Worm (Caenorhabditis elegans) whole organism, young adult: ENCODE results near the gene mboa-7.

ENCODE experiments used
- B0019.2 ChIP-seq: fragments of 200-800 bp; sonication (Bioruptor generic); conservative IDR thresholded peaks from 2 replicates; pipeline ENCODE4 v1.3.6; 2022; ENCODE audit warnings: missing genetic modification reagents, missing genetic modification characterization, missing compliant biosample characterization
- B0261.1 ChIP-seq: sonication (generic microtip); optimal IDR thresholded peaks from 2 replicates; lab custom pipeline; 2016; ENCODE audit warnings: mild to moderate bottlenecking, missing genetic modification characterization, moderate library complexity, missing compliant biosample characterization
- F10E7.11 ChIP-seq: sonication (generic microtip); optimal IDR thresholded peaks from 2 replicates; lab custom pipeline; 2017; ENCODE audit warnings: mild to moderate bottlenecking, missing genetic modification characterization, moderate library complexity, missing compliant biosample characterization
- F33H1.4 ChIP-seq: fragments of 200-800 bp; sonication (Bioruptor generic); IDR thresholded peaks from 2 replicates; pipeline ENCODE4 v1.3.6; 2022; ENCODE audit warnings: missing genetic modification reagents, missing genetic modification characterization, missing compliant biosample characterization
- F57A8.1 ChIP-seq: fragments of 200-800 bp; sonication (Bioruptor generic); optimal IDR thresholded peaks from 2 replicates; lab custom pipeline; 2018; ENCODE audit warnings: mild to moderate bottlenecking, missing genetic modification characterization, moderate library complexity, missing compliant biosample characterization
- K11D2.4 ChIP-seq: fragments of 200-800 bp; sonication (Bioruptor generic); IDR thresholded peaks from 2 replicates; pipeline ENCODE4 v1.3.6; 2022; ENCODE audit warnings: missing genetic modification reagents, missing genetic modification characterization, missing compliant biosample characterization
- K12H6.12 ChIP-seq: fragments of 200-800 bp; sonication (Bioruptor generic); optimal IDR thresholded peaks from 2 replicates; lab custom pipeline; 2018; ENCODE audit warnings: mild to moderate bottlenecking, missing genetic modification characterization, missing compliant biosample characterization
- Y53G8AR.9 ChIP-seq: fragments of 200-800 bp; sonication (Bioruptor generic); conservative IDR thresholded peaks from 2 replicates; pipeline ENCODE4 v1.3.6; 2022; ENCODE audit warnings: missing genetic modification reagents, missing genetic modification characterization, missing compliant biosample characterization
- Y56A3A.18 ChIP-seq: fragments of 200-800 bp; sonication (Bioruptor generic); IDR thresholded peaks from 2 replicates; pipeline ENCODE4 v1.3.6; 2022; ENCODE audit warnings: missing genetic modification reagents, missing genetic modification characterization, missing compliant biosample characterization
- akir-1 ChIP-seq: fragments of 200-800 bp; sonication (Bioruptor generic); optimal IDR thresholded peaks from 2 replicates; lab custom pipeline; 2018; ENCODE audit warnings: mild to moderate bottlenecking, missing genetic modification characterization, moderate library complexity, missing compliant biosample characterization
- aptf-3 ChIP-seq: fragments of 200-800 bp; sonication (Bioruptor generic); IDR thresholded peaks from 2 replicates; pipeline ENCODE4 v1.3.6; 2022; ENCODE audit warnings: missing genetic modification characterization, missing compliant biosample characterization
- attf-3 ChIP-seq: fragments of 200-800 bp; sonication (Bioruptor generic); conservative IDR thresholded peaks from 2 replicates; pipeline ENCODE4 v1.3.6; 2022; ENCODE audit warnings: missing genetic modification reagents, missing genetic modification characterization, missing compliant biosample characterization
- attf-5 ChIP-seq: fragments of 200-800 bp; sonication (Bioruptor generic); optimal IDR thresholded peaks from 2 replicates; lab custom pipeline; 2018; ENCODE audit warnings: mild to moderate bottlenecking, missing genetic modification characterization, missing compliant biosample characterization
- attf-6 ChIP-seq: fragments of 200-800 bp; sonication (Bioruptor generic); IDR thresholded peaks from 2 replicates; pipeline ENCODE4 v1.3.6; 2022; ENCODE audit warnings: missing genetic modification reagents, missing genetic modification characterization, missing compliant biosample characterization
- ccch-3 ChIP-seq: fragments of 200-800 bp; sonication (Bioruptor generic); optimal IDR thresholded peaks from 2 replicates; lab custom pipeline; 2018; ENCODE audit warnings: mild to moderate bottlenecking, missing genetic modification characterization, missing compliant biosample characterization
- ceh-91 ChIP-seq: fragments of 200-800 bp; sonication (Bioruptor generic); IDR thresholded peaks from 2 replicates; pipeline ENCODE4 v1.3.6; 2022; ENCODE audit warnings: missing genetic modification reagents, missing genetic modification characterization, missing compliant biosample characterization
- chd-7 ChIP-seq: sonication (generic microtip); optimal IDR thresholded peaks from 2 replicates; lab custom pipeline; 2016; ENCODE audit warnings: mild to moderate bottlenecking, missing genetic modification characterization, moderate library complexity, missing compliant biosample characterization
- die-1 ChIP-seq: sonication (generic microtip); optimal IDR thresholded peaks from 2 replicates; lab custom pipeline; 2016; ENCODE audit warnings: missing genotype, mild to moderate bottlenecking, missing genetic modification characterization, missing compliant biosample characterization
- dox-1 ChIP-seq: fragments of 200-800 bp; sonication (Bioruptor generic); IDR thresholded peaks from 2 replicates; pipeline ENCODE4 v1.3.6; 2022; ENCODE audit warnings: missing genetic modification reagents, missing genetic modification characterization, missing compliant biosample characterization
- egl-18 ChIP-seq: fragments of 200-800 bp; sonication (Bioruptor generic); IDR thresholded peaks from 2 replicates; pipeline ENCODE4 v1.3.6; 2022; ENCODE audit warnings: missing genetic modification reagents, missing genetic modification characterization, missing compliant biosample characterization
- ekl-4 ChIP-seq: fragments of 200-800 bp; sonication (Bioruptor generic); IDR thresholded peaks from 2 replicates; pipeline ENCODE4 v1.3.6; 2022; ENCODE audit warnings: missing genetic modification reagents, missing genetic modification characterization, missing compliant biosample characterization
- gei-17 ChIP-seq: fragments of 200-800 bp; sonication (Bioruptor generic); optimal IDR thresholded peaks from 2 replicates; lab custom pipeline; 2018; ENCODE audit warnings: mild to moderate bottlenecking, missing genetic modification characterization, missing compliant biosample characterization
- hlh-26 ChIP-seq: fragments of 200-800 bp; sonication (Bioruptor generic); conservative IDR thresholded peaks from 2 replicates; pipeline ENCODE4 v1.3.6; 2022; ENCODE audit warnings: missing genetic modification reagents, missing genetic modification characterization, missing compliant biosample characterization
- hmg-1.2 ChIP-seq: fragments of 200-800 bp; sonication (Bioruptor generic); IDR thresholded peaks from 2 replicates; pipeline ENCODE4 v1.3.6; 2022; ENCODE audit warnings: missing genetic modification reagents, missing genetic modification characterization, missing compliant biosample characterization
- hmg-20 ChIP-seq: fragments of 200-800 bp; sonication (Bioruptor generic); IDR thresholded peaks from 2 replicates; pipeline ENCODE4 v1.3.6; 2022; ENCODE audit warnings: missing genetic modification reagents, missing genetic modification characterization, missing compliant biosample characterization
- hsf-1 ChIP-seq: fragments of 200-800 bp; sonication (Bioruptor generic); IDR thresholded peaks from 2 replicates; pipeline ENCODE4 v1.3.6; 2022; ENCODE audit warnings: missing genetic modification reagents, missing genetic modification characterization, missing compliant biosample characterization
- let-526 ChIP-seq: fragments of 200-800 bp; sonication (Bioruptor generic); IDR thresholded peaks from 2 replicates; pipeline ENCODE4 v1.3.6; 2022; ENCODE audit warnings: missing genetic modification reagents, missing genetic modification characterization, missing compliant biosample characterization
- lir-1 ChIP-seq: fragments of 200-800 bp; sonication (Bioruptor generic); conservative IDR thresholded peaks from 2 replicates; pipeline ENCODE4 v1.3.6; 2022; ENCODE audit warnings: missing genetic modification reagents, missing genetic modification characterization, missing compliant biosample characterization
- madf-10 ChIP-seq: sonication (generic microtip); optimal IDR thresholded peaks from 2 replicates; lab custom pipeline; 2016; ENCODE audit warnings: mild to moderate bottlenecking, missing genetic modification characterization, missing compliant biosample characterization
- mel-28 ChIP-seq: sonication (generic microtip); optimal IDR thresholded peaks from 2 replicates; lab custom pipeline; 2016; ENCODE audit warnings: borderline replicate concordance, mild to moderate bottlenecking, missing genetic modification characterization, missing compliant biosample characterization
- nhr-179 ChIP-seq: sonication (generic microtip); optimal IDR thresholded peaks from 2 replicates; lab custom pipeline; 2016; ENCODE audit warnings: mild to moderate bottlenecking, missing genetic modification characterization, missing compliant biosample characterization
- nhr-80 ChIP-seq: sonication (generic microtip); optimal IDR thresholded peaks from 2 replicates; lab custom pipeline; 2016; ENCODE audit warnings: missing genetic modification characterization, missing compliant biosample characterization
- pha-4 ChIP-seq: fragments of 150-350 bp; sonication (generic microtip); optimal IDR thresholded peaks from 2 replicates; lab custom pipeline; 2014; ENCODE audit warnings: missing biosample characterization, missing genetic modification reagents, missing genetic modification characterization
- somi-1 ChIP-seq: fragments of 200-800 bp; sonication (Bioruptor generic); optimal IDR thresholded peaks from 2 replicates; lab custom pipeline; 2018; ENCODE audit warnings: mild to moderate bottlenecking, missing genetic modification characterization, missing compliant biosample characterization
- tbp1 ChIP-seq: fragments of 200-800 bp; sonication (Bioruptor generic); optimal IDR thresholded peaks from 2 replicates; lab custom pipeline; 2018; ENCODE audit warnings: mild to moderate bottlenecking, missing genetic modification characterization, missing compliant biosample characterization
- tbx-9 ChIP-seq: sonication (generic microtip); optimal IDR thresholded peaks from 2 replicates; lab custom pipeline; 2016; ENCODE audit warnings: borderline replicate concordance, missing genetic modification characterization, inconsistent platforms, missing compliant biosample characterization
- zfh-2 ChIP-seq: fragments of 200-800 bp; sonication (Bioruptor generic); conservative IDR thresholded peaks from 2 replicates; pipeline ENCODE4 v1.3.6; 2022; ENCODE audit warnings: missing genetic modification reagents, missing genetic modification characterization, missing compliant biosample characterization
- ztf-28 ChIP-seq: fragments of 200-800 bp; sonication (Bioruptor generic); IDR thresholded peaks from 2 replicates; pipeline ENCODE4 v1.3.6; 2022; ENCODE audit warnings: missing genetic modification reagents, missing genetic modification characterization, missing compliant biosample characterization

mboa-7 gene

DNA sequence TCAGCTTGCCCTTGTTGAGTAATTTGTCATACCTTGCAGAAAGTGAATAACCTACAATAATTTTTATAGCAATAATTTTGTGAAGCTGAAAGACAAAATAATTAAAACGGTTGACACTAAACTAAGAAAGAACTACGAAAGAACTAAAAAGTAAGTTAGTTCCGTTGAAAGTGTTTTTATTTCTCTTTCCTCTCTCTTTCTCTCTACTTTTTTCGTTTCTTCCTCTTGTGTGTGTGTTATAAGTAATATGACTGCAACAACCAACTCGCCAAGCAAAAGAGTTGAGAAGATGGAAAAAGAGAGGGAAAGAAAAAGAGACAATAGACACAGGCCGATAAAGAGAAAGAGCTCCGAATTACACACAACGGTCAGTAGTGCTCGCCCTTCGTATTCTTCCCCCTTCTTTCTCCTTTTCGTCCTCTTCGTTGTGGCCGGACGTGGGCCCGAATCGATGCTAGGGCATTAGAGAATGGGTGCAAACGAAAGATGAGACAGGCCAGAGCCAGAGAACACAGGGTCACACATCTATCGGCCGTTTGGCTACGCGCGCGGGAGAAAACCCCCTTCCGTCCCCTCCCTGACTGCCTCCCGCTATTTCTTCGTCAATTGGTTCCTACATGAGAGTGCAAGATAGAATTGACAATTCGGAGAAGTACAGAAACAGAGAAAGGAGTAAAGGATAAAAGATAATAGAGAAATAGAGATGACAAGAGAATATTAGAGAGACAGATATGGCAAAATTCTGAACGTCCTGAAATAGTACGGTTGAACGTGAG is 31.0 kb upstream of the mboa-7 start, which contains the start of gene syd-2 (continued):
- TF ChIP-seq Y53G8AR.9 (GFP tag; lab: Robert Waterston, UW) (no peak), tbx-9 (tag; lab: Kevin White, UChicago) (no peak), akir-1 (GFP tag; lab: Kevin White, UChicago) (no peak), hmg-1.2 (GFP tag; lab: Robert Waterston, UW) (peak; percentile 39; the same call in 1 of the 2 replicates), nhr-80 (tag; lab: Kevin White, UChicago) (peak; percentile 81), K11D2.4 (GFP tag; lab: Robert Waterston, UW) (peak; percentile 35; the same call in 1 of the 2 replicates), hsf-1 (GFP tag; lab: Robert Waterston, UW) (no peak), pha-4 (tag; lab: Kevin White, UChicago) (no peak), ekl-4 (GFP tag; lab: Robert Waterston, UW) (0 out of 2 replicates have a peak, but pooled peaks have one; percentile 20), dox-1 (peak; percentile 77), aptf-3 (GFP tag; lab: Robert Waterston, UW) (no peak), ztf-28 (GFP tag; lab: Robert Waterston, UW) (no peak), somi-1 (GFP tag; lab: Kevin White, UChicago) (peak; percentile 75), chd-7 (tag; lab: Kevin White, UChicago) (peak; percentile 55), gei-17 (GFP tag; lab: Kevin White, UChicago) (no peak), nhr-179 (tag; lab: Kevin White, UChicago) (no peak), lir-1 (GFP tag; lab: Robert Waterston, UW) (0 out of 2 replicates have a peak, but pooled peaks have one; percentile 32), let-526 (GFP tag; lab: Robert Waterston, UW) (0 out of 2 replicates have a peak, but pooled peaks have one; percentile 19), B0261.1 (tag; lab: Kevin White, UChicago) (no peak), hmg-20 (GFP tag; lab: Robert Waterston, UW) (no peak), madf-10 (tag; lab: Kevin White, UChicago) (peak; percentile 16), attf-5 (GFP tag; lab: Kevin White, UChicago) (peak; percentile 77), B0019.2 (GFP tag; lab: Robert Waterston, UW) (no peak), die-1 (peak; percentile 22)

ce11 chrX:10553048-10553447 is 28.7 kb upstream of the mboa-7 start:
- TF ChIP-seq nhr-179 (tag; lab: Kevin White, UChicago) (no peak), tbp1 (GFP tag; lab: Kevin White, UChicago) (no peak), ceh-91 (GFP tag; lab: Robert Waterston, UW) (no peak), F57A8.1 (GFP tag; lab: Kevin White, UChicago) (no peak), attf-3 (GFP tag; lab: Robert Waterston, UW) (no peak), ccch-3 (no peak), zfh-2 (GFP tag; lab: Robert Waterston, UW) (no peak)

DNA sequence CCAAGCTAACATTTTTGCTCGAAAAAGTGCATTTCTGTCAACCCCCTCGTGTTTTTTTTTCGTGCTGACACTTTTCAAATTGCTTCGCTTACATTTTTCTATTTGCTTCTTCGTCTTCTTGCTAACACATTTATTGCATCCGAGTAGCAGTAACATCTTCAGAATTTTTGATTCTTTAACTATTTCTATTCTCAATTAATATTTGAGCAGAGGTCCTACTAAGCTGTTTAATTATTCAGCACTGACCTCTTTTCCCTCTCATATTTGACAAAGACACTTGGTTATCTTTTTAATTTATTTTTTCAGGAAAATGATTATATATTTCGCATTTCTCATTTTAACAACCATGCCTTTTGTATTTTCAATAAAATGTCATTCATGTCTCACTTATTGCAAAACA is 21.4 kb upstream of the mboa-7 start, which contains the start of gene F59F5.5:
Gene F59F5.5, plus strand, starts transcription at position 301 of the 400 bp plus-strand sequence.
- TF ChIP-seq F10E7.11 (tag; lab: Kevin White, UChicago) (no peak), mel-28 (tag; lab: Kevin White, UChicago) (no peak), tbx-9 (tag; lab: Kevin White, UChicago) (no peak), K12H6.12 (tag; lab: Kevin White, UChicago) (no peak), Y56A3A.18 (GFP tag; lab: Robert Waterston, UW) (no peak), hlh-26 (GFP tag; lab: Robert Waterston, UW) (no peak), akir-1 (GFP tag; lab: Kevin White, UChicago) (no peak), egl-18 (GFP tag; lab: Robert Waterston, UW) (no peak), attf-3 (GFP tag; lab: Robert Waterston, UW) (no peak), F33H1.4 (GFP tag; lab: Robert Waterston, UW) (no peak), attf-6 (no peak)
